Worm (Caenorhabditis elegans) whole organism, young adult: ENCODE results near the gene C07A9.9.
A peak's percentile ranks its signal among the peaks of the same experiment; 100 is the strongest.

Experiments
- Y56A3A.18 ChIP-seq: fragments of 200-800 bp; sonication (Bioruptor generic); IDR thresholded peaks from 2 replicates; pipeline ENCODE4 v1.3.6; 2022; ENCODE audit warnings: missing genetic modification reagents, missing genetic modification characterization, missing compliant biosample characterization
- akir-1 ChIP-seq: fragments of 200-800 bp; sonication (Bioruptor generic); optimal IDR thresholded peaks from 2 replicates; lab custom pipeline; 2018; ENCODE audit warnings: mild to moderate bottlenecking, missing genetic modification characterization, moderate library complexity, missing compliant biosample characterization
- mes-4 ChIP-seq: sonication (generic microtip); optimal IDR thresholded peaks from 2 replicates; lab custom pipeline; 2016; ENCODE audit warnings: missing genotype, missing genetic modification characterization, missing compliant biosample characterization
- nhr-80 ChIP-seq: sonication (generic microtip); optimal IDR thresholded peaks from 2 replicates; lab custom pipeline; 2016; ENCODE audit warnings: missing genetic modification characterization, missing compliant biosample characterization
- unc-62 ChIP-seq: fragments of 150-350 bp; optimal IDR thresholded peaks from 2 replicates; lab custom pipeline; 2014; ENCODE audit warnings: missing biosample characterization, missing genetic modification reagents, missing genetic modification characterization

- TF ChIP-seq unc-62 (GFP tag; lab: Kevin White, UChicago): no peak
- no peak for TF ChIP-seq akir-1 (GFP tag; lab: Kevin White, UChicago)
- no peak for TF ChIP-seq mes-4 (tag; lab: Kevin White, UChicago)
- TF ChIP-seq Y56A3A.18 (GFP tag; lab: Robert Waterston, UW): no peak
- TF ChIP-seq nhr-80: peak; percentile 94
These were observed 1.8 kb downstream of the C07A9.9 start for ce11 chrIII:9665490-9666179.
